Worm (Caenorhabditis elegans) whole organism, L2 larva: ENCODE data around the gene scc-1.

ENCODE experiments used
- aly-2 ChIP-seq: fragments of 150-350 bp; optimal IDR thresholded peaks from 2 replicates; lab custom pipeline; 2014; ENCODE audit warnings: missing biosample characterization, missing genetic modification characterization
- dmd-4 ChIP-seq: sonication (generic microtip); optimal IDR thresholded peaks from 2 replicates; lab custom pipeline; 2017; ENCODE audit warnings: missing biosample characterization, missing genetic modification characterization
- egl-27 ChIP-seq: sonication (generic microtip); optimal IDR thresholded peaks from 3 replicates; lab custom pipeline; 2017; ENCODE audit warnings: missing biosample characterization, missing genetic modification reagents, missing genetic modification characterization
- ztf-11 ChIP-seq: sonication (generic microtip); optimal IDR thresholded peaks from 2 replicates; lab custom pipeline; 2017; ENCODE audit warnings: missing biosample characterization, missing genetic modification characterization
- ztf-4 ChIP-seq: fragments of 150-350 bp; optimal IDR thresholded peaks from 2 replicates; lab custom pipeline; 2014; ENCODE audit warnings: missing biosample characterization, missing genetic modification characterization

DNA sequence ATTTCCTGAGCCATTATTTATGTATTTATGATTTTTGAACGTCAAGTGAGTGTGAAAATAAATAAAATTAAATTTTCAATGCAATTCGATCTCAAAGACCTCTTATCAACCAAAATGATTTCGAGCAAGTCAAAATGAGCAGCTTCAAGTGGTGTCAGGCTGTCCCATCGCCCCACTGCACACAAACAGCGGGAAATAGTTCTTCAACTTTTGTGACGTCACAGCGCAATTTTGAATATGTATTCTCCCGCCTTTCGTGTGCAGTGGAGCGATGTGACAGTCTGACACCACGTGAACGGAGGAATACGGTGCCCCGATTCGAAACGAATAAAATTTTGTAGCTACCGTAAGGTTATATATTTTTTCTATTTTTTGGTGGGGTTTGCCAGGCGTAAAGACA, 24.9 kb upstream of the scc-1 start:
- TF ChIP-seq ztf-4: no peak
- no peak for TF ChIP-seq ztf-11
- no peak for TF ChIP-seq egl-27 (tag; lab: Kevin White, UChicago)
- no peak for TF ChIP-seq aly-2 (tag; lab: Kevin White, UChicago)
- no peak for TF ChIP-seq dmd-4 (tag; lab: Kevin White, UChicago)
